Worm (Caenorhabditis elegans) whole organism, L1 larva: ENCODE data around the gene F15B9.8.

Source experiments
- ama-1 ChIP-seq: fragments of 150-350 bp; optimal IDR thresholded peaks from 2 replicates; lab custom pipeline; 2014
- mdl-1 ChIP-seq, 2 experiments: fragments of 150-350 bp; optimal IDR thresholded peaks; 2 replicates each; lab custom pipeline; 2014 to 2017; ENCODE audit warnings: missing biosample characterization in 2 of 2, missing genetic modification characterization in 2 of 2, inconsistent platforms in 1 of 2

- TF ChIP-seq mdl-1 (tag; optimal IDR thresholded peaks at IDR 0.05; lab: Kevin White, UChicago) (no peak), ama-1 (no peak)
Observed at ce11 chrV:13013158-13013557, 24.8 kb downstream of the F15B9.8 start, which contains the start of gene try-10.
